Fruit fly (Drosophila melanogaster) whole organism, embryonic: ENCODE data around the gene SclB.
A peak's percentile ranks its signal among the peaks of the same experiment; 100 is the strongest.

Experiments used
- CG10267 ChIP-seq: fragments of 200-800 bp; sonication (Bioruptor generic); optimal IDR thresholded peaks from 2 replicates; lab custom pipeline; 2018; ENCODE audit warnings: missing biosample characterization, mild to moderate bottlenecking, missing genetic modification characterization, moderate library complexity
- CG10274 ChIP-seq: fragments of 200-800 bp; sonication (Bioruptor generic); optimal IDR thresholded peaks from 3 replicates; lab custom pipeline; 2017; ENCODE audit warnings: missing biosample characterization, mild to moderate bottlenecking, missing genetic modification characterization
- CG14860 ChIP-seq: fragments of 200-800 bp; sonication (Bioruptor generic); IDR thresholded peaks from 3 replicates; pipeline ENCODE4 v1.3.6; 2022; ENCODE audit warnings: missing biosample characterization, missing genetic modification characterization; ENCODE audit not compliant: partially characterized antibody
- CG15514 ChIP-seq: fragments of 200-800 bp; sonication (Bioruptor generic); optimal IDR thresholded peaks from 3 replicates; lab custom pipeline; 2017; ENCODE audit warnings: missing biosample characterization, missing genetic modification characterization, mild to moderate bottlenecking, moderate library complexity, missing genetic modification reagents
- CG17829 ChIP-seq: fragments of 200-800 bp; optimal IDR thresholded peaks from 2 replicates; lab custom pipeline; 2019; ENCODE audit warnings: missing biosample characterization, mild to moderate bottlenecking, missing genetic modification characterization, moderate library complexity
- CG18011 ChIP-seq: fragments of 200-800 bp; sonication (Bioruptor generic); optimal IDR thresholded peaks from 2 replicates; lab custom pipeline; 2017; ENCODE audit warnings: missing biosample characterization, missing genetic modification characterization, mild to moderate bottlenecking, moderate library complexity, missing genotype
- CG1832 ChIP-seq: fragments of 200-800 bp; sonication (Bioruptor generic); optimal IDR thresholded peaks from 2 replicates; lab custom pipeline; 2017; ENCODE audit warnings: missing biosample characterization, mild to moderate bottlenecking, missing genetic modification characterization, inconsistent platforms
- CG2129 ChIP-seq: fragments of 200-800 bp; sonication (Bioruptor generic); IDR thresholded peaks from 2 replicates; pipeline ENCODE4 v1.3.6; 2022; ENCODE audit warnings: missing biosample characterization, missing genetic modification characterization; ENCODE audit not compliant: partially characterized antibody
- CG2202 ChIP-seq: fragments of 200-800 bp; sonication (Bioruptor generic); optimal IDR thresholded peaks from 2 replicates; lab custom pipeline; 2018; ENCODE audit warnings: missing biosample characterization, mild to moderate bottlenecking, missing genetic modification characterization
- CG31388 ChIP-seq: fragments of 200-800 bp; sonication (Bioruptor generic); optimal IDR thresholded peaks from 2 replicates; lab custom pipeline; 2016; ENCODE audit warnings: missing biosample characterization, missing genetic modification characterization
- CG3407 ChIP-seq: fragments of 200-800 bp; sonication (Bioruptor generic); optimal IDR thresholded peaks from 2 replicates; lab custom pipeline; 2018; ENCODE audit warnings: missing biosample characterization, mild to moderate bottlenecking, missing genetic modification characterization
- CG3847 ChIP-seq: fragments of 200-800 bp; sonication (Bioruptor generic); IDR thresholded peaks from 2 replicates; pipeline ENCODE4 v1.3.6; 2022; ENCODE audit warnings: missing biosample characterization, missing genetic modification characterization
- CG42726 ChIP-seq: fragments of 200-800 bp; sonication (Bioruptor generic); IDR thresholded peaks from 2 replicates; pipeline ENCODE4 v1.3.6; 2022; ENCODE audit warnings: missing biosample characterization, missing genetic modification characterization; ENCODE audit not compliant: partially characterized antibody
- CG4854 ChIP-seq: fragments of 200-800 bp; sonication (Bioruptor generic); optimal IDR thresholded peaks from 2 replicates; lab custom pipeline; 2016; ENCODE audit warnings: missing biosample characterization, missing genetic modification characterization, inconsistent platforms
- CG6272 ChIP-seq: fragments of 200-800 bp; sonication (Bioruptor generic); IDR thresholded peaks from 2 replicates; pipeline ENCODE4 v1.3.6; 2022; ENCODE audit warnings: missing biosample characterization, missing genetic modification characterization
- CG6791 ChIP-seq: fragments of 200-800 bp; sonication (Bioruptor generic); IDR thresholded peaks from 3 replicates; pipeline ENCODE4 v1.3.6; 2022; ENCODE audit warnings: missing biosample characterization, missing genetic modification characterization; ENCODE audit not compliant: partially characterized antibody
- CG7271 ChIP-seq: fragments of 200-800 bp; sonication (Bioruptor generic); optimal IDR thresholded peaks from 2 replicates; lab custom pipeline; 2018; ENCODE audit warnings: missing biosample characterization, mild to moderate bottlenecking, missing genetic modification characterization, moderate library complexity
- CG7372 ChIP-seq: fragments of 200-800 bp; sonication (Bioruptor generic); IDR thresholded peaks from 2 replicates; pipeline ENCODE4 v1.3.6; 2022; ENCODE audit warnings: missing biosample characterization, missing genetic modification characterization
- CG8388 ChIP-seq: fragments of 200-800 bp; sonication (Bioruptor generic); optimal IDR thresholded peaks from 2 replicates; lab custom pipeline; 2019; ENCODE audit warnings: missing biosample characterization, mild to moderate bottlenecking, missing genetic modification characterization, moderate library complexity
- Camta ChIP-seq: fragments of 200-800 bp; sonication (Bioruptor generic); optimal IDR thresholded peaks from 2 replicates; lab custom pipeline; 2016; ENCODE audit warnings: missing biosample characterization, missing genetic modification characterization
- Deaf1 ChIP-seq: fragments of 200-800 bp; optimal IDR thresholded peaks from 3 replicates; lab custom pipeline; 2019; ENCODE audit warnings: missing biosample characterization, mild to moderate bottlenecking, missing genetic modification characterization, moderate library complexity
- Doc3 ChIP-seq: fragments of 200-800 bp; sonication (Bioruptor generic); IDR thresholded peaks from 3 replicates; pipeline ENCODE4 v1.3.6; 2022; ENCODE audit warnings: missing biosample characterization, missing genetic modification characterization; ENCODE audit not compliant: partially characterized antibody
- Dp ChIP-seq: fragments of 200-800 bp; sonication (Bioruptor generic); optimal IDR thresholded peaks from 2 replicates; lab custom pipeline; 2018; ENCODE audit warnings: missing biosample characterization, mild to moderate bottlenecking, missing genetic modification characterization, moderate library complexity
- Dref ChIP-seq: fragments of 200-800 bp; sonication (Bioruptor generic); IDR thresholded peaks from 2 replicates; pipeline ENCODE4 v1.3.6; 2022; ENCODE audit warnings: missing biosample characterization, missing genetic modification characterization
- E2f2 ChIP-seq: fragments of 200-800 bp; sonication (Bioruptor generic); IDR thresholded peaks from 2 replicates; pipeline ENCODE4 v1.3.6; 2022; ENCODE audit warnings: missing biosample characterization, missing genetic modification characterization
- Fer3 ChIP-seq: fragments of 200-800 bp; sonication (Bioruptor generic); optimal IDR thresholded peaks from 2 replicates; lab custom pipeline; 2018; ENCODE audit warnings: missing biosample characterization, mild to moderate bottlenecking, missing genetic modification characterization, moderate library complexity
- HLH4C ChIP-seq: fragments of 200-800 bp; sonication (Bioruptor generic); IDR thresholded peaks from 3 replicates; pipeline ENCODE4 v1.3.6; 2022; ENCODE audit warnings: missing biosample characterization, missing genetic modification characterization; ENCODE audit not compliant: partially characterized antibody
- HmgZ ChIP-seq: fragments of 200-800 bp; sonication (Bioruptor generic); optimal IDR thresholded peaks from 2 replicates; lab custom pipeline; 2018; ENCODE audit warnings: missing biosample characterization, mild to moderate bottlenecking, missing genetic modification characterization
- Hr78 ChIP-seq, 2 experiments: fragments of 200-800 bp in 1 of 2; fragments of >200 bp in 1 of 2; sonication (Bioruptor generic) in 1 of 2; optimal IDR thresholded peaks; 2 replicates each; lab custom pipeline; 2017 to 2019; ENCODE audit warnings: missing biosample characterization in 2 of 2, missing genetic modification characterization in 2 of 2, mild to moderate bottlenecking in 1 of 2, moderate library complexity in 1 of 2
- Kr ChIP-seq: fragments of 200-800 bp; sonication (Bioruptor generic); optimal IDR thresholded peaks from 2 replicates; lab custom pipeline; 2017; ENCODE audit warnings: missing biosample characterization, mild to moderate bottlenecking, missing genetic modification characterization
- MBD-R2 ChIP-seq: fragments of 200-800 bp; sonication (Bioruptor generic); IDR thresholded peaks from 2 replicates; pipeline ENCODE4 v1.3.6; 2022; ENCODE audit warnings: missing biosample characterization, missing genetic modification characterization
- MESR4 ChIP-seq: fragments of 200-800 bp; sonication (Bioruptor generic); optimal IDR thresholded peaks from 2 replicates; lab custom pipeline; 2018; ENCODE audit warnings: missing biosample characterization, mild to moderate bottlenecking, missing genetic modification characterization, moderate library complexity
- Myb ChIP-seq: fragments of 200-800 bp; sonication (Bioruptor generic); optimal IDR thresholded peaks from 2 replicates; lab custom pipeline; 2016; ENCODE audit warnings: missing biosample characterization, missing genetic modification characterization
- Nf-YB ChIP-seq: fragments of 200-800 bp; sonication (Bioruptor generic); optimal IDR thresholded peaks from 3 replicates; lab custom pipeline; 2019; ENCODE audit warnings: missing biosample characterization, mild to moderate bottlenecking, missing genetic modification characterization, moderate library complexity
- Nf-YC ChIP-seq: fragments of 200-800 bp; optimal IDR thresholded peaks from 3 replicates; lab custom pipeline; 2019; ENCODE audit warnings: missing biosample characterization, mild to moderate bottlenecking, missing genetic modification characterization, moderate library complexity
- Pdp1 ChIP-seq, 2 experiments: fragments of 200-800 bp; sonication (Bioruptor generic); optimal IDR thresholded peaks; 3 replicates each; lab custom pipeline; 2016; ENCODE audit warnings: missing biosample characterization in 2 of 2, missing genetic modification characterization in 2 of 2, mild to moderate bottlenecking in 1 of 2, moderate library complexity in 1 of 2
- br ChIP-seq: fragments of >200 bp; optimal IDR thresholded peaks from 2 replicates; lab custom pipeline; 2017
- ci ChIP-seq: fragments of 200-800 bp; sonication (Bioruptor generic); IDR thresholded peaks from 3 replicates; pipeline ENCODE4 v1.3.6; 2022; ENCODE audit warnings: missing biosample characterization, missing genetic modification characterization
- dm ChIP-seq: fragments of 200-800 bp; sonication (Bioruptor generic); optimal IDR thresholded peaks from 3 replicates; lab custom pipeline; 2016; ENCODE audit warnings: missing biosample characterization, missing genetic modification characterization
- fd3F ChIP-seq: fragments of 200-800 bp; sonication (Bioruptor generic); optimal IDR thresholded peaks from 2 replicates; lab custom pipeline; 2018; ENCODE audit warnings: missing biosample characterization, mild to moderate bottlenecking, missing genetic modification characterization, moderate library complexity
- hb ChIP-seq: fragments of 200-800 bp; sonication (Bioruptor generic); IDR thresholded peaks from 3 replicates; pipeline ENCODE4 v1.3.6; 2022; ENCODE audit warnings: missing biosample characterization, missing genetic modification characterization; ENCODE audit not compliant: partially characterized antibody
- nmo ChIP-seq: fragments of 200-800 bp; sonication (Bioruptor generic); optimal IDR thresholded peaks from 2 replicates; lab custom pipeline; 2018; ENCODE audit warnings: missing biosample characterization, mild to moderate bottlenecking, missing genetic modification characterization, moderate library complexity
- pzg ChIP-seq: fragments of 200-800 bp; sonication (Bioruptor generic); optimal IDR thresholded peaks from 3 replicates; lab custom pipeline; 2018; ENCODE audit warnings: missing biosample characterization, mild to moderate bottlenecking, missing genetic modification characterization, moderate library complexity
- sens ChIP-seq: fragments of 200-800 bp; sonication (Bioruptor generic); peaks from one replicate; lab custom pipeline; 2016; ENCODE audit warnings: missing biosample characterization, missing genetic modification characterization
- sqz ChIP-seq: fragments of 200-800 bp; sonication (Bioruptor generic); optimal IDR thresholded peaks from 3 replicates; lab custom pipeline; 2018; ENCODE audit warnings: missing biosample characterization, mild to moderate bottlenecking, missing genetic modification characterization
- unc-4 ChIP-seq: fragments of 200-800 bp; sonication (Bioruptor generic); IDR thresholded peaks from 2 replicates; pipeline ENCODE4 v1.3.6; 2022; ENCODE audit warnings: missing biosample characterization, missing genetic modification characterization; ENCODE audit not compliant: partially characterized antibody
- unpg ChIP-seq: fragments of 200-800 bp; sonication (Bioruptor generic); optimal IDR thresholded peaks from 3 replicates; lab custom pipeline; 2018; ENCODE audit warnings: missing biosample characterization, mild to moderate bottlenecking, missing genetic modification characterization, moderate library complexity
- zen2 ChIP-seq: fragments of 200-800 bp; sonication (Bioruptor generic); IDR thresholded peaks from 3 replicates; pipeline ENCODE4 v1.3.6; 2022; ENCODE audit warnings: missing biosample characterization, missing genetic modification characterization; ENCODE audit not compliant: partially characterized antibody

The SclB gene

dm6 chr2L:16877678-16878077 lies 39.9 kb downstream of the SclB start:
- TF ChIP-seq Deaf1 (tag; lab: Kevin White, UChicago) = peak; percentile 68
- no peak for TF ChIP-seq CG8388 (GFP tag; lab: Kevin White, UChicago)
- TF ChIP-seq unpg = no peak
- 0 out of 3 replicates have a peak, but pooled peaks have one; percentile 26 for TF ChIP-seq HLH4C (GFP tag; lab: Robert Waterston, UW)
- 0 out of 3 replicates have a peak, but pooled peaks have one; percentile 8 for TF ChIP-seq ci (GFP tag; lab: Robert Waterston, UW)
- TF ChIP-seq CG18011 (GFP tag; lab: Kevin White, UChicago) = no peak
- TF ChIP-seq CG10274 (GFP tag; lab: Kevin White, UChicago) = no peak
- TF ChIP-seq Hr78 (GFP tag; optimal IDR thresholded peaks at IDR 0.05; lab: Kevin White, UChicago) = no peak
- no peak for TF ChIP-seq CG7271 (tag; lab: Kevin White, UChicago)
- peak; percentile 72 for TF ChIP-seq CG7372
- no peak for TF ChIP-seq CG31388 (GFP tag; lab: Kevin White, UChicago)
- peak; percentile 53 for TF ChIP-seq Nf-YB (GFP tag; lab: Kevin White, UChicago)
- 0 out of 2 replicates have a peak, but pooled peaks have one; percentile 19 for TF ChIP-seq Dref (GFP tag; lab: Robert Waterston, UW)
- peak; percentile 92 for TF ChIP-seq Nf-YC (tag; lab: Kevin White, UChicago)
- TF ChIP-seq Kr (GFP tag; lab: Kevin White, UChicago) = no peak
- TF ChIP-seq CG1832 (GFP tag; lab: Kevin White, UChicago) = peak; percentile 6
- TF ChIP-seq sqz (GFP tag; lab: Kevin White, UChicago) = no peak
- no peak for TF ChIP-seq CG3407 (GFP tag; lab: Kevin White, UChicago)
- TF ChIP-seq CG2202 (tag; lab: Kevin White, UChicago) = no peak

dm6 chr2L:16879288-16879687 lies 41.5 kb downstream of the SclB start, which contains the start of the genes CG32832, CG31743 and CG34313:
CG32832 (minus strand) TSS chr2L:16879290.
CG31743 (plus strand) TSS chr2L:16879517.
CG34313 (plus strand) TSS chr2L:16879517.
- TF ChIP-seq nmo (GFP tag; lab: Kevin White, UChicago) (peak; percentile 40), hb (peak; percentile 65; the same call in 1 of the 3 replicates), Camta (GFP tag; lab: Kevin White, UChicago) (no peak), CG2129 (peak; percentile 28), Pdp1 (GFP tag; optimal IDR thresholded peaks at IDR 0.05; lab: Kevin White, UChicago) (peak in 1 of 2 experiments; percentile 30), CG10267 (peak; percentile 2), pzg (GFP tag; lab: Kevin White, UChicago) (peak; percentile 86), MBD-R2 (peak; percentile 88), CG6272 (GFP tag; lab: Robert Waterston, UW) (no peak), Doc3 (peak; percentile 78), dm (no peak), zen2 (GFP tag; lab: Robert Waterston, UW) (peak; percentile 64; the same call in 1 of the 3 replicates), br (lab: Kevin White, UChicago) (no peak), sens (peak; percentile 72), unc-4 (GFP tag; lab: Robert Waterston, UW) (peak; percentile 82), CG3847 (GFP tag; lab: Robert Waterston, UW) (peak; percentile 34; the same call in 1 of the 2 replicates), Dp (peak; percentile 97), CG15514 (GFP tag; lab: Kevin White, UChicago) (peak; percentile 44), Fer3 (tag; lab: Kevin White, UChicago) (no peak), CG6791 (GFP tag; lab: Robert Waterston, UW) (peak; percentile 74), HmgZ (tag; lab: Kevin White, UChicago) (peak; percentile 66), CG4854 (GFP tag; lab: Kevin White, UChicago) (no peak), CG14860 (0 out of 3 replicates have a peak, but pooled peaks have one; percentile 40), fd3F (no peak), E2f2 (GFP tag; lab: Robert Waterston, UW) (peak; percentile 98), Myb (GFP tag; lab: Kevin White, UChicago) (peak; percentile 88), CG17829 (tag; lab: Kevin White, UChicago) (peak; percentile 24), MESR4 (GFP tag; lab: Kevin White, UChicago) (peak; percentile 38), CG42726 (peak; percentile 40; the same call in 1 of the 2 replicates)
